Worm (Caenorhabditis elegans) whole organism, L1 larva: ENCODE measurements around the gene T20D3.6.
"Not testable (repeated sequence)": the region's sequence is repeated elsewhere in the genome, so short reads cannot be mapped to it uniquely, and the experiment has no call there.

Experiments
- F16B12.6 ChIP-seq: fragments of 150-350 bp; optimal IDR thresholded peaks from 2 replicates; lab custom pipeline; 2014; ENCODE audit warnings: missing biosample characterization, missing genetic modification characterization
- efl-1 ChIP-seq, 4 experiments: fragments of 150-350 bp; optimal IDR thresholded peaks in 3 of 4; peaks in 1 of 4; 1 replicate in 1 of 4; 2 replicates in 3 of 4; lab custom pipeline; 2014; ENCODE audit warnings: missing biosample characterization in 2 of 4, missing genetic modification characterization in 2 of 4, missing genetic modification reagents in 2 of 4
- elt-2 ChIP-seq: sonication (generic microtip); optimal IDR thresholded peaks from 2 replicates; lab custom pipeline; 2016; ENCODE audit warnings: missing genetic modification characterization, mild to moderate bottlenecking, inconsistent platforms, missing compliant biosample characterization, missing genetic modification reagents
- ets-5 ChIP-seq: fragments of 200-800 bp; sonication (Bioruptor generic); IDR thresholded peaks from 2 replicates; pipeline ENCODE4 v1.3.6; 2022; ENCODE audit warnings: missing genetic modification characterization, missing compliant biosample characterization
- fkh-10 ChIP-seq: sonication (generic microtip); optimal IDR thresholded peaks from 2 replicates; lab custom pipeline; 2017; ENCODE audit warnings: missing biosample characterization, missing genetic modification reagents, missing genetic modification characterization
- fkh-4 ChIP-seq: sonication (generic microtip); optimal IDR thresholded peaks from 2 replicates; lab custom pipeline; 2016; ENCODE audit warnings: missing compliant biosample characterization, missing genetic modification characterization, borderline replicate concordance
- hlh-4 ChIP-seq: sonication (generic microtip); optimal IDR thresholded peaks from 2 replicates; lab custom pipeline; 2016; ENCODE audit warnings: mild to moderate bottlenecking, missing genetic modification characterization, missing compliant biosample characterization
- hpl-2 ChIP-seq: fragments of 150-350 bp; optimal IDR thresholded peaks from 2 replicates; lab custom pipeline; 2014; ENCODE audit warnings: missing biosample characterization, missing genetic modification reagents, missing genetic modification characterization
- lin-14 ChIP-seq: fragments of 200-800 bp; sonication (Bioruptor generic); optimal IDR thresholded peaks from 2 replicates; lab custom pipeline; 2018; ENCODE audit warnings: mild to moderate bottlenecking, missing genetic modification characterization, moderate library complexity, missing compliant biosample characterization
- lin-15B ChIP-seq: fragments of 150-350 bp; sonication (generic microtip); optimal IDR thresholded peaks from 3 replicates; lab custom pipeline; 2014; ENCODE audit warnings: missing biosample characterization, missing genetic modification characterization
- lin-35 ChIP-seq, 2 experiments: fragments of 150-350 bp; optimal IDR thresholded peaks; 2 replicates each; lab custom pipeline; 2014; ENCODE audit warnings: missing biosample characterization in 2 of 2, missing genetic modification characterization in 2 of 2, missing genetic modification reagents in 2 of 2
- lin-39 ChIP-seq: fragments of 150-350 bp; optimal IDR thresholded peaks from 2 replicates; lab custom pipeline; 2014; ENCODE audit warnings: missing biosample characterization, missing genetic modification reagents, missing genetic modification characterization
- mdl-1 ChIP-seq, 2 experiments: fragments of 150-350 bp; optimal IDR thresholded peaks; 2 replicates each; lab custom pipeline; 2014 to 2017; ENCODE audit warnings: missing biosample characterization in 2 of 2, missing genetic modification characterization in 2 of 2, inconsistent platforms in 1 of 2
- mef-2 ChIP-seq: fragments of 150-350 bp; optimal IDR thresholded peaks from 2 replicates; lab custom pipeline; 2014; ENCODE audit warnings: missing biosample characterization, missing genetic modification characterization
- nhr-11 ChIP-seq: fragments of 150-350 bp; optimal IDR thresholded peaks from 2 replicates; lab custom pipeline; 2014; ENCODE audit warnings: missing biosample characterization, missing genetic modification characterization
- nhr-19 ChIP-seq: fragments of 200-800 bp; sonication (Bioruptor generic); conservative IDR thresholded peaks from 2 replicates; pipeline ENCODE4 v1.3.6; 2022; ENCODE audit warnings: missing genetic modification characterization, missing compliant biosample characterization
- nhr-20 ChIP-seq: sonication (generic microtip); optimal IDR thresholded peaks from 2 replicates; lab custom pipeline; 2016; ENCODE audit warnings: mild to moderate bottlenecking, missing genetic modification characterization, missing compliant biosample characterization
- nhr-28 ChIP-seq: fragments of 150-350 bp; optimal IDR thresholded peaks from 2 replicates; lab custom pipeline; 2014; ENCODE audit warnings: missing biosample characterization, missing genetic modification characterization
- nhr-76 ChIP-seq: sonication (generic microtip); optimal IDR thresholded peaks from 2 replicates; lab custom pipeline; 2017; ENCODE audit warnings: missing biosample characterization, missing genetic modification characterization
- nhr-77 ChIP-seq: fragments of 150-350 bp; optimal IDR thresholded peaks from 2 replicates; lab custom pipeline; 2014; ENCODE audit warnings: missing biosample characterization, missing genetic modification characterization
- nhr-85 ChIP-seq: sonication (generic microtip); peaks from one replicate; lab custom pipeline; 2016; ENCODE audit warnings: missing genetic modification characterization, inconsistent platforms, missing compliant biosample characterization
- pag-3 ChIP-seq: sonication (generic microtip); optimal IDR thresholded peaks from 2 replicates; lab custom pipeline; 2017; ENCODE audit warnings: missing genetic modification characterization, mild to moderate bottlenecking, missing compliant biosample characterization, antibody characterized with exemption, borderline replicate concordance; ENCODE audit not compliant: insufficient read depth
- pax-3 ChIP-seq: fragments of 200-800 bp; sonication (Bioruptor generic); optimal IDR thresholded peaks from 2 replicates; lab custom pipeline; 2018; ENCODE audit warnings: mild to moderate bottlenecking, missing genetic modification characterization, moderate library complexity, missing compliant biosample characterization
- sox-4 ChIP-seq: sonication (generic microtip); optimal IDR thresholded peaks from 2 replicates; lab custom pipeline; 2016; ENCODE audit warnings: missing genetic modification characterization, missing compliant biosample characterization
- tlp-1 ChIP-seq: fragments of 150-350 bp; optimal IDR thresholded peaks from 2 replicates; lab custom pipeline; 2014; ENCODE audit warnings: missing biosample characterization, missing genetic modification characterization
- unc-130 ChIP-seq: fragments of 150-350 bp; optimal IDR thresholded peaks from 2 replicates; lab custom pipeline; 2017; ENCODE audit warnings: missing biosample characterization, missing genetic modification characterization, inconsistent platforms
- unc-62 ChIP-seq: fragments of 150-350 bp; optimal IDR thresholded peaks from 2 replicates; lab custom pipeline; 2014; ENCODE audit warnings: missing biosample characterization, missing genetic modification reagents, missing genetic modification characterization
- unc-86 ChIP-seq: sonication (generic microtip); optimal IDR thresholded peaks from 2 replicates; lab custom pipeline; 2016; ENCODE audit warnings: missing genetic modification characterization, missing compliant biosample characterization
- unc-98 ChIP-seq: fragments of 200-800 bp; sonication (Bioruptor generic); IDR thresholded peaks from 2 replicates; pipeline ENCODE4 v1.3.6; 2022; ENCODE audit warnings: missing genetic modification characterization, missing compliant biosample characterization
- zag-1 ChIP-seq: fragments of 150-350 bp; optimal IDR thresholded peaks from 2 replicates; lab custom pipeline; 2014; ENCODE audit warnings: missing biosample characterization, missing genetic modification characterization
- zip-4 ChIP-seq: fragments of 200-800 bp; sonication (Bioruptor generic); optimal IDR thresholded peaks from 2 replicates; lab custom pipeline; 2018; ENCODE audit warnings: mild to moderate bottlenecking, missing genetic modification characterization, moderate library complexity, missing compliant biosample characterization

T20D3.6 gene

ce11 chrIV:9316068-9316681 is 22.9 kb downstream of the T20D3.6 start, which contains the start of the genes F49C12.9 and rpn-7 (continued):
- TF ChIP-seq zag-1 (tag; lab: Kevin White, UChicago): no peak

DNA sequence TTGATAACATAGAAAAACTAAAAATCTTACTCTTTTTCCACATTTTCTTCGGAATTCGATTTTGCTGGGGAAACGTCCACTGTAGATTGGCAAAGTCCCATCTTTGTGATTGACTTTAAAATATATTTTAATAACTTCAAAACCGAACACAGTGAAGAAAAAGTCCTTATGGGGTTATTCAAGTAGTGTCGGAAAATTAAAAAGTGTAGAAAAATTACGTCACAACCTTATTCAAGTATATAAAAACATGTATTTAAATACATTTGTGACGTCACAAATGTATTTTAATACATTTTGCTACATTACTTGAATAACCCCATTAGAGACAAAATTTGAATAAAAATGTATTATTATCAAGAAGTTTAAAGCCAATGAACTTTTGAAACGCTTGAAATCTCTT is 26.3 kb downstream of the T20D3.6 start, which contains the start of gene F49C12.7:
Gene F49C12.7, minus strand, starts transcription at position 101 of the 400 bp plus-strand sequence.
- not testable (repeated sequence) for TF ChIP-seq sox-4, nhr-77, tlp-1 (tag; lab: Kevin White, UChicago)

DNA sequence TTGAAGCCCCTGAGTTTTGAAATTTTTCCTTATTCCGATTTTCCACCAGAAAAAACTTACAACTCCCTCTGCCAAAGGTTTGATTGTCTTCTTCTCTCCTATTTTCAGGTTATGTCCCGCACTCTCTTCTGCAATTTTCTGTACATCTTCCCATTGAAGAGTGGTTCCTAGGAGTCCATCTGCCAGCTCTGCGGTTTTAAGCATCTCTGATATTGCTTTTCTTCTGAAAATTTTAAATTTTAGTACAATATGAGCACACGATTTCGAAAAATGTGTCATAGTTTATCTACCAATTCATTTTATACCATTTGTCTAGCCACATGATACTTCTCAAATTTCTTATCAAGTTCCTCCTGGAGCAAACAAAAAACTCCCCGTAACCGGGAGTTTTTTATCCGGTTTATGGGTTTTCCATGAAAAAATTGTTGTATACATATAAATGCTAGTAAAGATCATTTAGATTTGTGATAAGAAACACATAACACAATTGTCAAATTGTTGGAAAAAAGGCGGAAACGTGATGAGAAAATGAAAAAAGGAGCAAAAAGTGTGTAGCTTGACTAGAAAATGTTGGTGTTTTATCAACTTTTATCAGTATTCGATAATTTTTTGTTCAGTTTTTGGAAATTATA is 28.1 kb downstream of the T20D3.6 start:
- TF ChIP-seq lin-14 (no peak), nhr-20 (tag; lab: Kevin White, UChicago) (peak; percentile 7), elt-2 (peak; percentile 90), nhr-11 (tag; lab: Kevin White, UChicago) (no peak), efl-1 (optimal IDR thresholded peaks at IDR 0.05; lab: Kevin White, UChicago) (no peak), efl-1 (GFP tag; optimal IDR thresholded peaks at IDR 0.05 in 1 of 2; lab: Kevin White, UChicago) (peak in 1 of 2 experiments; percentile 75), F16B12.6 (no peak)

DNA sequence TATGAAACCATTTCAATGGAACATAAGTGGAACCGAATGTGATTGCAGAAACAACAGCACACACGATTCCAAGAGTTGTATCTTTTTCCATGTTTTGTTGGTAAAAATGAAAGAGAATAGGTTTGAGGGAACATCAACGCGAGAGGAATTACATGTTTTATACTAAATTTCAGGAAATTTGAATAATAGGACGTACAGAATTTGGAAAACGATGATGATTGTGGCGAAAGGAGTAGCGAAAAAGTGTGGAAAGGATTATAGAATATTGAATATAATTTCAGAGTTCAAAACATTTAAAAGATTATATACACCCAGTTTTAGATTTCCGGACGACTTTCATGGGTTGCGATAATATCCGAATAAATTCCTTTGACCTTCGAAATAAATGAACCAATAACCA is 30.1 kb downstream of the T20D3.6 start, which contains the start of gene F49C12.6:
Gene F49C12.6, minus strand, starts transcription at position 101 of the 400 bp plus-strand sequence.
- TF ChIP-seq nhr-20 (tag; lab: Kevin White, UChicago): no peak
- no peak for TF ChIP-seq nhr-76 (tag; lab: Kevin White, UChicago)

DNA sequence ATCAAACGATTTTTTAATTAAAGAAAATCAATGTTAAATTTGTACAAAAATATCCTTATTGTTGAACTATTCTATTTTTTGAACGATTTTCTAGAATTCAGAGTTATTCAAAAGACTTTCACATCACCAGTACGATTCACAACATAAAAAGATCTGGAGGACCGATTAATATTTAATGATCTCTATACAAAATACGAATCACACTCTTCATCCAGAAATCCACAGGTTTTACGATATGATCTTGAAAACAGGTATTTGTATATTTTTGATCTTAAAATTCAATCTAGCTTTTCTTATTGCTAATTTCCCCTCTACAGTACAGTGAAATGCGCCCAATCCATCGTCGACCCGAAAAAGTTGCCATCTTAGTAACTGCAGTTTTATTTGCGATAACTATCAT is 34.5 kb downstream of the T20D3.6 start, which contains the start of gene F49C12.5:
Gene F49C12.5, plus strand, starts transcription at position 301 of the 400 bp plus-strand sequence.
- TF ChIP-seq lin-39 (no peak), sox-4 (tag; lab: Kevin White, UChicago) (no peak), mef-2 (no peak), hlh-4 (tag; lab: Kevin White, UChicago) (no peak), mdl-1 (tag; optimal IDR thresholded peaks at IDR 0.05; lab: Kevin White, UChicago) (no peak), pax-3 (tag; lab: Kevin White, UChicago) (no peak), pag-3 (no peak)

ce11 chrIV:9303994-9304393 is 35.1 kb downstream of the T20D3.6 start, which contains the start of gene F49C12.4:
F49C12.4 (minus strand) TSS chrIV:9304094.
- TF ChIP-seq ets-5 (GFP tag; lab: Robert Waterston, UW): no peak
- TF ChIP-seq zip-4: no peak
- TF ChIP-seq nhr-19 (GFP tag; lab: Robert Waterston, UW): no peak
- TF ChIP-seq unc-130 (tag; lab: Kevin White, UChicago): no peak
- no peak for TF ChIP-seq lin-15B
- no peak for TF ChIP-seq nhr-28 (tag; lab: Kevin White, UChicago)
- TF ChIP-seq fkh-10 (GFP tag; lab: Kevin White, UChicago): no peak
- no peak for TF ChIP-seq fkh-4 (tag; lab: Kevin White, UChicago)
- no peak for TF ChIP-seq unc-62 (GFP tag; lab: Kevin White, UChicago)
- no peak for TF ChIP-seq pag-3
- TF ChIP-seq nhr-77 (tag; lab: Kevin White, UChicago): no peak
- TF ChIP-seq lin-35 (GFP tag; optimal IDR thresholded peaks at IDR 0.05; lab: Kevin White, UChicago): no peak
- no peak for TF ChIP-seq zag-1 (tag; lab: Kevin White, UChicago)
- TF ChIP-seq nhr-85 (tag; lab: Kevin White, UChicago): no peak
- no peak for TF ChIP-seq unc-86 (tag; lab: Kevin White, UChicago)
- TF ChIP-seq unc-98 (GFP tag; lab: Robert Waterston, UW): no peak
- TF ChIP-seq hpl-2 (GFP tag; lab: Kevin White, UChicago): no peak
- TF ChIP-seq, all 84 proteins: peak for 0
